Fruit fly (Drosophila melanogaster) whole organism, embryonic: ENCODE results near the gene Trs20.

ENCODE experiments used
- Atf6 ChIP-seq: fragments of 200-800 bp; sonication (Bioruptor generic); IDR thresholded peaks from 2 replicates; pipeline ENCODE4 v1.3.6; 2022; ENCODE audit warnings: missing biosample characterization, missing genetic modification characterization
- Bdp1 ChIP-seq: fragments of 200-800 bp; sonication (Bioruptor generic); optimal IDR thresholded peaks from 3 replicates; lab custom pipeline; 2016; ENCODE audit warnings: missing biosample characterization, missing genetic modification characterization
- CG10321 ChIP-seq: fragments of 200-800 bp; sonication (Bioruptor generic); IDR thresholded peaks from 2 replicates; pipeline ENCODE4 v1.3.6; 2022; ENCODE audit warnings: missing biosample characterization, missing genetic modification characterization
- CG10366 ChIP-seq: fragments of 200-800 bp; sonication (Bioruptor generic); IDR thresholded peaks from 2 replicates; pipeline ENCODE4 v1.3.6; 2022; ENCODE audit warnings: missing biosample characterization, missing genetic modification characterization
- CG11723 ChIP-seq: fragments of 200-800 bp; sonication (Bioruptor generic); optimal IDR thresholded peaks from 2 replicates; lab custom pipeline; 2017; ENCODE audit warnings: missing biosample characterization, mild to moderate bottlenecking, missing genetic modification characterization
- CG12299 ChIP-seq: fragments of 200-800 bp; sonication (Bioruptor generic); optimal IDR thresholded peaks from 2 replicates; lab custom pipeline; 2018; ENCODE audit warnings: missing biosample characterization, mild to moderate bottlenecking, missing genetic modification characterization
- CG1233 ChIP-seq: fragments of 200-800 bp; sonication (Bioruptor generic); optimal IDR thresholded peaks from 4 replicates; lab custom pipeline; 2018; ENCODE audit warnings: missing biosample characterization, mild to moderate bottlenecking, missing genetic modification characterization
- CG13775 ChIP-seq: fragments of 200-800 bp; sonication (Bioruptor generic); optimal IDR thresholded peaks from 3 replicates; lab custom pipeline; 2017; ENCODE audit warnings: missing biosample characterization, mild to moderate bottlenecking, missing genetic modification characterization
- CG13894 ChIP-seq: fragments of 200-800 bp; sonication (Bioruptor generic); optimal IDR thresholded peaks from 3 replicates; lab custom pipeline; 2018; ENCODE audit warnings: missing biosample characterization, mild to moderate bottlenecking, missing genetic modification characterization, moderate library complexity
- CG14860 ChIP-seq: fragments of 200-800 bp; sonication (Bioruptor generic); IDR thresholded peaks from 3 replicates; pipeline ENCODE4 v1.3.6; 2022; ENCODE audit warnings: missing biosample characterization, missing genetic modification characterization; ENCODE audit not compliant: partially characterized antibody
- CG15011 ChIP-seq: fragments of 200-800 bp; sonication (Bioruptor generic); optimal IDR thresholded peaks from 3 replicates; lab custom pipeline; 2018; ENCODE audit warnings: missing biosample characterization, mild to moderate bottlenecking, missing genetic modification characterization
- CG15696 ChIP-seq: fragments of 200-800 bp; sonication (Bioruptor generic); optimal IDR thresholded peaks from 2 replicates; lab custom pipeline; 2019; ENCODE audit warnings: missing biosample characterization, mild to moderate bottlenecking, missing genetic modification characterization, moderate library complexity
- CG1602 ChIP-seq: fragments of 200-800 bp; sonication (Bioruptor generic); optimal IDR thresholded peaks from 3 replicates; lab custom pipeline; 2016; ENCODE audit warnings: missing biosample characterization, missing genetic modification characterization
- CG16813 ChIP-seq: fragments of 200-800 bp; sonication (Bioruptor generic); IDR thresholded peaks from 3 replicates; pipeline ENCODE4 v1.3.6; 2022; ENCODE audit warnings: missing biosample characterization, missing genetic modification characterization; ENCODE audit not compliant: partially characterized antibody
- CG2116 ChIP-seq: fragments of 200-800 bp; sonication (Bioruptor generic); optimal IDR thresholded peaks from 3 replicates; lab custom pipeline; 2018; ENCODE audit warnings: missing biosample characterization, mild to moderate bottlenecking, missing genetic modification characterization
- CG30020 ChIP-seq: fragments of 200-800 bp; optimal IDR thresholded peaks from 2 replicates; lab custom pipeline; 2019; ENCODE audit warnings: missing biosample characterization, mild to moderate bottlenecking, missing genetic modification characterization, moderate library complexity
- CG3281 ChIP-seq: fragments of 200-800 bp; sonication (Bioruptor generic); optimal IDR thresholded peaks from 3 replicates; lab custom pipeline; 2017; ENCODE audit warnings: missing biosample characterization, mild to moderate bottlenecking, missing genetic modification characterization
- CG4282 ChIP-seq: fragments of 200-800 bp; sonication (Bioruptor generic); optimal IDR thresholded peaks from 2 replicates; lab custom pipeline; 2016; ENCODE audit warnings: missing biosample characterization, missing genetic modification characterization
- CG4707 ChIP-seq: fragments of 200-800 bp; sonication (Bioruptor generic); optimal IDR thresholded peaks from 2 replicates; lab custom pipeline; 2018; ENCODE audit warnings: missing biosample characterization, mild to moderate bottlenecking, missing genetic modification characterization, moderate library complexity
- CG6175 ChIP-seq: fragments of 200-800 bp; sonication (Bioruptor generic); IDR thresholded peaks from 3 replicates; pipeline ENCODE4 v1.3.6; 2022; ENCODE audit warnings: missing biosample characterization, missing genetic modification characterization
- CG6683 ChIP-seq: fragments of 200-800 bp; sonication (Bioruptor generic); optimal IDR thresholded peaks from 2 replicates; lab custom pipeline; 2017; ENCODE audit warnings: missing biosample characterization, mild to moderate bottlenecking, missing genetic modification characterization, missing genetic modification reagents
- CG8388 ChIP-seq: fragments of 200-800 bp; sonication (Bioruptor generic); optimal IDR thresholded peaks from 2 replicates; lab custom pipeline; 2019; ENCODE audit warnings: missing biosample characterization, mild to moderate bottlenecking, missing genetic modification characterization, moderate library complexity
- CG8765 ChIP-seq: fragments of 200-800 bp; sonication (Bioruptor generic); IDR thresholded peaks from 2 replicates; pipeline ENCODE4 v1.3.6; 2022; ENCODE audit warnings: missing biosample characterization, missing genetic modification characterization
- CoRest ChIP-seq: fragments of 200-800 bp; sonication (Bioruptor generic); optimal IDR thresholded peaks from 3 replicates; lab custom pipeline; 2018; ENCODE audit warnings: missing biosample characterization, mild to moderate bottlenecking, missing genetic modification characterization, moderate library complexity
- Doc2 ChIP-seq: fragments of 200-800 bp; sonication (Bioruptor generic); IDR thresholded peaks from 2 replicates; pipeline ENCODE4 v1.3.6; 2022; ENCODE audit warnings: missing biosample characterization, missing genetic modification characterization
- Dp ChIP-seq: fragments of 200-800 bp; sonication (Bioruptor generic); optimal IDR thresholded peaks from 2 replicates; lab custom pipeline; 2018; ENCODE audit warnings: missing biosample characterization, mild to moderate bottlenecking, missing genetic modification characterization, moderate library complexity
- Eip74EF ChIP-seq, 2 experiments: fragments of 200-800 bp in 1 of 2; fragments of >200 bp in 1 of 2; sonication (Bioruptor generic) in 1 of 2; optimal IDR thresholded peaks; 2 replicates each; lab custom pipeline; 2017 to 2019; ENCODE audit warnings: missing biosample characterization in 2 of 2, missing genetic modification characterization in 2 of 2, mild to moderate bottlenecking in 1 of 2, moderate library complexity in 1 of 2
- Fer3 ChIP-seq: fragments of 200-800 bp; sonication (Bioruptor generic); optimal IDR thresholded peaks from 2 replicates; lab custom pipeline; 2018; ENCODE audit warnings: missing biosample characterization, mild to moderate bottlenecking, missing genetic modification characterization, moderate library complexity
- H15 ChIP-seq: fragments of 200-800 bp; sonication (Bioruptor generic); IDR thresholded peaks from 3 replicates; pipeline ENCODE4 v1.3.6; 2022; ENCODE audit warnings: missing biosample characterization, missing genetic modification characterization
- HLH3B ChIP-seq: fragments of 200-800 bp; sonication (Bioruptor generic); IDR thresholded peaks from 2 replicates; pipeline ENCODE4 v1.3.6; 2022; ENCODE audit warnings: missing biosample characterization, missing genetic modification characterization
- Hr51 ChIP-seq, 2 experiments: fragments of 200-800 bp; sonication (Bioruptor generic); optimal IDR thresholded peaks; 2 replicates in 1 of 2; 3 replicates in 1 of 2; lab custom pipeline; 2016 to 2018; ENCODE audit warnings: missing biosample characterization in 2 of 2, missing genetic modification characterization in 2 of 2, mild to moderate bottlenecking in 1 of 2, moderate library complexity in 1 of 2
- Myb ChIP-seq: fragments of 200-800 bp; sonication (Bioruptor generic); optimal IDR thresholded peaks from 2 replicates; lab custom pipeline; 2016; ENCODE audit warnings: missing biosample characterization, missing genetic modification characterization
- Pdp1 ChIP-seq, 2 experiments: fragments of 200-800 bp; sonication (Bioruptor generic); optimal IDR thresholded peaks; 3 replicates each; lab custom pipeline; 2016; ENCODE audit warnings: missing biosample characterization in 2 of 2, missing genetic modification characterization in 2 of 2, mild to moderate bottlenecking in 1 of 2, moderate library complexity in 1 of 2
- Scr ChIP-seq: fragments of 200-800 bp; sonication (Bioruptor generic); IDR thresholded peaks from 2 replicates; pipeline ENCODE4 v1.3.6; 2022; ENCODE audit warnings: missing biosample characterization, missing genetic modification characterization; ENCODE audit not compliant: partially characterized antibody
- Sin3A ChIP-seq: fragments of >200 bp; optimal IDR thresholded peaks from 2 replicates; lab custom pipeline; 2018
- Sry-β ChIP-seq: fragments of 200-800 bp; sonication (Bioruptor generic); optimal IDR thresholded peaks from 2 replicates; lab custom pipeline; 2018; ENCODE audit warnings: missing biosample characterization, mild to moderate bottlenecking, missing genetic modification characterization, moderate library complexity
- Stat92E ChIP-seq, 3 experiments: fragments of >200 bp in 2 of 3; fragments of 200-800 bp in 1 of 3; sonication (Bioruptor generic) in 1 of 3; optimal IDR thresholded peaks; 2 replicates each; lab custom pipeline; 2017 to 2019; ENCODE audit warnings: missing biosample characterization in 3 of 3, missing genetic modification characterization in 3 of 3, mild to moderate bottlenecking in 1 of 3, moderate library complexity in 1 of 3
- bowl ChIP-seq: fragments of 200-800 bp; sonication (Bioruptor generic); IDR thresholded peaks from 2 replicates; pipeline ENCODE4 v1.3.6; 2022; ENCODE audit warnings: missing biosample characterization, missing genetic modification characterization
- caup ChIP-seq: fragments of 200-800 bp; sonication (Bioruptor generic); optimal IDR thresholded peaks from 3 replicates; lab custom pipeline; 2017; ENCODE audit warnings: missing biosample characterization, mild to moderate bottlenecking, missing genetic modification characterization, moderate library complexity; ENCODE audit not compliant: severe bottlenecking
- croc ChIP-seq: fragments of 200-800 bp; sonication (Bioruptor generic); conservative IDR thresholded peaks from 3 replicates; pipeline ENCODE4 v1.3.6; 2022; ENCODE audit warnings: missing biosample characterization, missing genetic modification characterization
- dmrt11E ChIP-seq: fragments of 200-800 bp; sonication (Bioruptor generic); optimal IDR thresholded peaks from 3 replicates; lab custom pipeline; 2018; ENCODE audit warnings: missing biosample characterization, mild to moderate bottlenecking, missing genetic modification characterization, moderate library complexity
- dysf ChIP-seq: fragments of 200-800 bp; sonication (Bioruptor generic); IDR thresholded peaks from 3 replicates; pipeline ENCODE4 v1.3.6; 2022; ENCODE audit warnings: missing biosample characterization, missing genetic modification characterization
- exex ChIP-seq: fragments of 200-800 bp; sonication (Bioruptor generic); optimal IDR thresholded peaks from 4 replicates; lab custom pipeline; 2018; ENCODE audit warnings: missing biosample characterization, mild to moderate bottlenecking, missing genetic modification characterization, moderate library complexity
- hb ChIP-seq: fragments of 200-800 bp; sonication (Bioruptor generic); IDR thresholded peaks from 3 replicates; pipeline ENCODE4 v1.3.6; 2022; ENCODE audit warnings: missing biosample characterization, missing genetic modification characterization; ENCODE audit not compliant: partially characterized antibody
- jing ChIP-seq: fragments of 200-800 bp; sonication (Bioruptor generic); optimal IDR thresholded peaks from 2 replicates; lab custom pipeline; 2018; ENCODE audit warnings: missing biosample characterization, mild to moderate bottlenecking, missing genetic modification characterization
- pnt ChIP-seq: fragments of 200-800 bp; sonication (Bioruptor generic); optimal IDR thresholded peaks from 3 replicates; lab custom pipeline; 2016; ENCODE audit warnings: missing biosample characterization, missing genetic modification characterization
- psq ChIP-seq: fragments of 200-800 bp; sonication (Bioruptor generic); optimal IDR thresholded peaks from 2 replicates; lab custom pipeline; 2017; ENCODE audit warnings: missing biosample characterization, missing genetic modification characterization
- rib ChIP-seq: fragments of 200-800 bp; sonication (Bioruptor generic); IDR thresholded peaks from 2 replicates; pipeline ENCODE4 v1.3.6; 2022; ENCODE audit warnings: missing biosample characterization, missing genetic modification characterization
- trem ChIP-seq: fragments of 200-800 bp; optimal IDR thresholded peaks from 3 replicates; lab custom pipeline; 2019; ENCODE audit warnings: missing biosample characterization, mild to moderate bottlenecking, missing genetic modification characterization, moderate library complexity
- unpg ChIP-seq: fragments of 200-800 bp; sonication (Bioruptor generic); optimal IDR thresholded peaks from 3 replicates; lab custom pipeline; 2018; ENCODE audit warnings: missing biosample characterization, mild to moderate bottlenecking, missing genetic modification characterization, moderate library complexity

The Trs20 gene

DNA sequence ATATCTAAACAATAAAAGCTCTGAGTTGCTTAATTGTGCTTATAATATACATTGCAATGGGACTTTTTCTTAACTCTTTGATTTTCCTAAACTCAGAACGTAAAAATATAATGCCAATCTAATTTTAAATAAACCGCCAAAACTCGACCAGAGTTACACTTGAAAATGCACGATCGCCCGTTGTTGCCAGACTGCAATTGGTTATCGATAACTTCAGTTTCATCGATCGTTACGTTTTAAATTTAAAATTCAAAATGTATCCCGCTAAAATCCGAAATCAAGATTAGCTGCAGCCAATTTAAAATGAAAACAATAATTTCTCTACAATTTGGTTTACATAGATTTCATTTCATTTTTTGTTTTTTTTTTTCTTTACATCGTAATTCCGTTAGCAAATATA, 7.7 kb upstream of the Trs20 start (continued):
- no peak for TF ChIP-seq CG8388 (GFP tag; lab: Kevin White, UChicago)
- no peak for TF ChIP-seq CG10321
- TF ChIP-seq CG1602 (GFP tag; lab: Kevin White, UChicago) = no peak
- TF ChIP-seq Hr51 (GFP tag; optimal IDR thresholded peaks at IDR 0.05; lab: Kevin White, UChicago) = no peak
- no peak for TF ChIP-seq CG3281 (GFP tag; lab: Kevin White, UChicago)
- TF ChIP-seq CG10366 = no peak
- no peak for TF ChIP-seq psq (GFP tag; lab: Kevin White, UChicago)
- TF ChIP-seq trem (tag; lab: Kevin White, UChicago) = peak; percentile 69
- no peak for TF ChIP-seq croc
- TF ChIP-seq CG13775 (GFP tag; lab: Kevin White, UChicago) = no peak
- TF ChIP-seq dmrt11E (tag; lab: Kevin White, UChicago) = no peak
- TF ChIP-seq CG1233 (GFP tag; lab: Kevin White, UChicago) = no peak
- peak; percentile 99 for TF ChIP-seq Dp (GFP tag; lab: Kevin White, UChicago)
- no peak for TF ChIP-seq CG15696 (tag; lab: Kevin White, UChicago)
- no peak for TF ChIP-seq CG13894 (tag; lab: Kevin White, UChicago)
- TF ChIP-seq Sin3A (lab: Kevin White, UChicago) = no peak
- TF ChIP-seq pnt = no peak
- no peak for TF ChIP-seq CG6175 (GFP tag; lab: Robert Waterston, UW)
- TF ChIP-seq HLH3B (GFP tag; lab: Robert Waterston, UW) = no peak
- no peak for TF ChIP-seq CG15011 (GFP tag; lab: Kevin White, UChicago)
- peak; percentile 16; the same call in 1 of the 2 replicates for TF ChIP-seq Scr (GFP tag; lab: Robert Waterston, UW)
- TF ChIP-seq Myb (GFP tag; lab: Kevin White, UChicago) = peak; percentile 98
- no peak for TF ChIP-seq CG8765
- TF ChIP-seq Doc2 = no peak
- TF ChIP-seq CG12299 (tag; lab: Kevin White, UChicago) = no peak
- TF ChIP-seq hb (GFP tag; lab: Robert Waterston, UW) = no peak
- peak; percentile 98 for TF ChIP-seq CG2116 (GFP tag; lab: Kevin White, UChicago)
- no peak for TF ChIP-seq H15 (GFP tag; lab: Robert Waterston, UW)
- TF ChIP-seq Fer3 (tag; lab: Kevin White, UChicago) = no peak
- TF ChIP-seq Bdp1 (GFP tag; lab: Kevin White, UChicago) = no peak
- no peak for TF ChIP-seq Pdp1 (GFP tag; optimal IDR thresholded peaks at IDR 0.05; lab: Kevin White, UChicago)
- no peak for TF ChIP-seq unpg (GFP tag; lab: Kevin White, UChicago)
- no peak for TF ChIP-seq dysf
- no peak for TF ChIP-seq CG30020 (tag; lab: Kevin White, UChicago)
- TF ChIP-seq CG14860 = 0 out of 3 replicates have a peak, but pooled peaks have one; percentile 36
- TF ChIP-seq Stat92E (GFP tag; optimal IDR thresholded peaks at IDR 0.05; lab: Kevin White, UChicago) = no peak
- TF ChIP-seq bowl (GFP tag; lab: Robert Waterston, UW) = no peak
- no peak for TF ChIP-seq CG6683 (GFP tag; lab: Kevin White, UChicago)
- TF ChIP-seq rib = no peak
- no peak for TF ChIP-seq caup (GFP tag; lab: Kevin White, UChicago)
- TF ChIP-seq Eip74EF (GFP tag; optimal IDR thresholded peaks at IDR 0.05; lab: Kevin White, UChicago) = no peak
- no peak for TF ChIP-seq Atf6
- TF ChIP-seq CG4282 = no peak
- TF ChIP-seq exex (tag; lab: Kevin White, UChicago) = no peak
- no peak for TF ChIP-seq Sry-β (GFP tag; lab: Kevin White, UChicago)
- TF ChIP-seq CoRest (tag; lab: Kevin White, UChicago) = no peak
- TF ChIP-seq CG11723 (GFP tag; lab: Kevin White, UChicago) = no peak
- TF ChIP-seq CG16813 = no peak
- TF ChIP-seq CG4707 (GFP tag; lab: Kevin White, UChicago) = no peak
- TF ChIP-seq jing (GFP tag; lab: Kevin White, UChicago) = no peak
